Fruit fly (Drosophila melanogaster) whole organism, wandering third instar larva: ENCODE data around the gene PolG1.

Source experiments
- Abd-B ChIP-seq: fragments of >200 bp; optimal IDR thresholded peaks from 2 replicates; lab custom pipeline; 2017; ENCODE audit warnings: missing biosample characterization, missing genetic modification characterization
- Dfd ChIP-seq: fragments of >200 bp; optimal IDR thresholded peaks from 2 replicates; lab custom pipeline; 2017; ENCODE audit warnings: missing biosample characterization, missing genetic modification characterization
- Hr78 ChIP-seq: fragments of >200 bp; optimal IDR thresholded peaks from 2 replicates; lab custom pipeline; 2017; ENCODE audit warnings: missing biosample characterization, missing genetic modification characterization
- Myc ChIP-seq: fragments of >200 bp; optimal IDR thresholded peaks from 2 replicates; lab custom pipeline; 2017
- OdsH ChIP-seq: fragments of 200-800 bp; sonication (Bioruptor generic); optimal IDR thresholded peaks from 2 replicates; lab custom pipeline; 2016; ENCODE audit warnings: missing biosample characterization, mild to moderate bottlenecking, missing genetic modification characterization
- Sp1 ChIP-seq: fragments of 200-800 bp; sonication (Bioruptor generic); optimal IDR thresholded peaks from 3 replicates; lab custom pipeline; 2019; ENCODE audit warnings: missing biosample characterization, mild to moderate bottlenecking, missing genetic modification characterization, moderate library complexity
- fru ChIP-seq: fragments of 200-800 bp; sonication (Bioruptor generic); optimal IDR thresholded peaks from 3 replicates; lab custom pipeline; 2016; ENCODE audit warnings: missing biosample characterization, mild to moderate bottlenecking, missing genetic modification characterization
- h ChIP-seq: fragments of 200-800 bp; sonication (Bioruptor generic); optimal IDR thresholded peaks from 3 replicates; lab custom pipeline; 2016; ENCODE audit warnings: missing biosample characterization, mild to moderate bottlenecking, missing genetic modification characterization
- lola ChIP-seq: fragments of >200 bp; optimal IDR thresholded peaks from 2 replicates; lab custom pipeline; 2017; ENCODE audit warnings: missing biosample characterization, missing genetic modification characterization
- pan ChIP-seq: fragments of >200 bp; optimal IDR thresholded peaks from 2 replicates; lab custom pipeline; 2017
- sage ChIP-seq: fragments of 200-800 bp; sonication (Bioruptor generic); optimal IDR thresholded peaks from 2 replicates; lab custom pipeline; 2016; ENCODE audit warnings: missing biosample characterization, mild to moderate bottlenecking, missing genetic modification characterization
- woc ChIP-seq: sonication (Bioruptor generic); optimal IDR thresholded peaks from 2 replicates; lab custom pipeline; 2016; ENCODE audit warnings: missing biosample characterization, mild to moderate bottlenecking, missing genetic modification characterization

- TF ChIP-seq woc: peak; percentile 86
- peak; percentile 79 for TF ChIP-seq sage (GFP tag; lab: Kevin White, UChicago)
- TF ChIP-seq h (GFP tag; lab: Kevin White, UChicago): peak; percentile 69
- no peak for TF ChIP-seq Dfd (GFP tag; lab: Kevin White, UChicago)
- TF ChIP-seq Hr78 (GFP tag; lab: Kevin White, UChicago): no peak
- peak; percentile 93 for TF ChIP-seq Sp1 (GFP tag; lab: Kevin White, UChicago)
- TF ChIP-seq pan (lab: Kevin White, UChicago): no peak
- peak; percentile 76 for TF ChIP-seq OdsH (GFP tag; lab: Kevin White, UChicago)
- no peak for TF ChIP-seq Abd-B
- TF ChIP-seq fru (GFP tag; lab: Kevin White, UChicago): peak; percentile 78
- TF ChIP-seq lola (GFP tag; lab: Kevin White, UChicago): no peak
- no peak for TF ChIP-seq Myc (lab: Kevin White, UChicago)
Measured at dm6 chr2L:13780109-13780947, 47.2 kb downstream of the PolG1 start, which contains the start of the genes CG9008 and p38b.
